Fruit fly (Drosophila melanogaster): Measurements from ENCODE around the gene CG9281.

CG9281 gene

DNA sequence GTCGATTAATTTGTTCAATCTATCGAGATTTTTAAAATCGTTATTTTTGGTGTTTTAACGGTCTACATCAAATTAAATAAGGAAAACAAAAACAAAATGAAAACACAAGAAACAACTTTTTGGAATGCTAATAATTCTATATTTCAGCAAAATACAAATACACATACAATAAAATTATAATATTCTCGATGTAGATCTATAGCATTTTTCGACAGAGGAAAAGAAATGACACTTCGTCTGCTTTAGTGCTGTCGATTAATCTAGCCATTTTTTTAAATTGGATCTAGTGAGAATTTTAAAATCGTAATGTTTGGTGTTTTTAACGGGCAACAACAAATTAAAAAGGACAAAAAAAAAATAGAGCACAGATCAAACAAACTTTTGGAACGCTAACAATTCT lies 26.8 kb upstream of the CG9281 start, which contains the start of gene Arp6 (continued):
- TF ChIP-seq BEAF-32 (GFP tag; optimal IDR thresholded peaks at IDR 0.05) (peak; percentile 32), Dref (GFP tag; IDR thresholded peaks at IDR 0.05) (peak; percentile 57), CG15514 (GFP tag; optimal IDR thresholded peaks at IDR 0.05) (peak; percentile 26), CG14710 (tag; optimal IDR thresholded peaks at IDR 0.05) (peak; percentile 26), CG3995 (GFP tag; optimal IDR thresholded peaks at IDR 0.05) (peak; percentile 65), sug (tag; optimal IDR thresholded peaks at IDR 0.05) (peak; percentile 6), CG12104 (GFP tag; optimal IDR thresholded peaks at IDR 0.05) (no peak), Myb (GFP tag; optimal IDR thresholded peaks at IDR 0.05) (peak; percentile 48), trem (tag; optimal IDR thresholded peaks at IDR 0.05) (peak; percentile 29), CG3726 (GFP tag; IDR thresholded peaks at IDR 0.05) (no peak)

DNA sequence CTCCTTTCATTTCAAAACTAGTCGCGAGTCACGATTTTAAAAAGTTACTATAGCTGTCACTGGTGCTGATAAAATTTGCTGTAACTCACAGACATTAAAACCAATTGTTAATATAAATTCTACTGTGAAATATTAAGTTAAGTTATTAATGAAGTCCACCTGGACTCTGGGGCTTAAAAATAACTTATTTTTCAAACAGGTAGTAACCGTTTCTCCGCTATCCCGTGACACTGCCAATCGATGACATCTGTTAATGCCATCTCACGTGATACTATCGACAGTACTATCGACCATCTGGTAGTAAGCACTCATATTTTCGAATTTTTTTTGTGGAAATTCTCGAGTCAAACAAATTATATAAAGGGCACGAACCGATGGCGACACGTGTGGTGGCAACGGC lies 23.7 kb upstream of the CG9281 start, which contains the start of the genes CG12379 and MagR:
TSS of gene CG12379 (minus strand) at position 2 of the 400 bp plus-strand sequence.
TSS of gene MagR (plus strand) at position 276 of the 400 bp plus-strand sequence.
- TF ChIP-seq Taf1 (GFP tag; IDR thresholded peaks at IDR 0.05) = peak; percentile 30; the same call in 1 of the 2 replicates
- TF ChIP-seq dati (GFP tag; IDR thresholded peaks at IDR 0.05) = no peak
- TF ChIP-seq slp2 (GFP tag; optimal IDR thresholded peaks at IDR 0.05) = peak; percentile 42
- TF ChIP-seq CG9437 (GFP tag; optimal IDR thresholded peaks at IDR 0.05) = peak; percentile 16
- TF ChIP-seq CG11398 (GFP tag; optimal IDR thresholded peaks at IDR 0.05) = peak; percentile 29
- TF ChIP-seq ewg (GFP tag; optimal IDR thresholded peaks at IDR 0.05) = no peak
- TF ChIP-seq H15 (GFP tag; IDR thresholded peaks at IDR 0.05) = no peak; the same call in 2 of the 3 replicates
- TF ChIP-seq CG13775 (GFP tag; optimal IDR thresholded peaks at IDR 0.05) = peak; percentile 59
- TF ChIP-seq maf-S (GFP tag; optimal IDR thresholded peaks at IDR 0.05) = peak; percentile 29
- no peak for TF ChIP-seq CG3407 (GFP tag; optimal IDR thresholded peaks at IDR 0.05)
- TF ChIP-seq Dip3 (GFP tag; optimal IDR thresholded peaks at IDR 0.05) = peak; percentile 34
- no peak for TF ChIP-seq scrt (GFP tag; optimal IDR thresholded peaks at IDR 0.05)
- peak; percentile 7 for TF ChIP-seq shn (GFP tag; optimal IDR thresholded peaks at IDR 0.05)
- TF ChIP-seq jing (GFP tag; optimal IDR thresholded peaks at IDR 0.05) = no peak
- peak; percentile 39 for TF ChIP-seq ems (GFP tag; optimal IDR thresholded peaks at IDR 0.05)
- TF ChIP-seq kay (GFP tag; optimal IDR thresholded peaks at IDR 0.05) = no peak
- TF ChIP-seq HLHmδ (GFP tag; optimal IDR thresholded peaks at IDR 0.05) = no peak
- TF ChIP-seq h (optimal IDR thresholded peaks at IDR 0.05) = no peak
- TF ChIP-seq CG2875 (GFP tag; optimal IDR thresholded peaks at IDR 0.05) = no peak
- TF ChIP-seq bbx (GFP tag; IDR thresholded peaks at IDR 0.05; ENCODE audit: partially characterized antibody) = peak; percentile 60
- TF ChIP-seq NC2β (GFP tag; optimal IDR thresholded peaks at IDR 0.05) = peak; percentile 41
- TF ChIP-seq Adf1 (GFP tag; IDR thresholded peaks at IDR 0.05) = 0 out of 2 replicates have a peak, but pooled peaks have one; percentile 20
- no peak for TF ChIP-seq MTF-1 (GFP tag; optimal IDR thresholded peaks at IDR 0.05; ENCODE audit: borderline replicate concordance)
- peak; percentile 48; the same call in 1 of the 2 replicates for TF ChIP-seq Oaz (GFP tag; IDR thresholded peaks at IDR 0.05)
- peak; percentile 62 for TF ChIP-seq ind (GFP tag; optimal IDR thresholded peaks at IDR 0.05)
- TF ChIP-seq CG7928 (GFP tag; optimal IDR thresholded peaks at IDR 0.05) = peak; percentile 10
- TF ChIP-seq CG7556 (GFP tag; optimal IDR thresholded peaks at IDR 0.05) = no peak
- peak; percentile 74 for TF ChIP-seq CG9932 (GFP tag; IDR thresholded peaks at IDR 0.05)
- no peak for TF ChIP-seq CG12155 (GFP tag; optimal IDR thresholded peaks at IDR 0.05)
- peak; percentile 51; the same call in 1 of the 2 replicates for TF ChIP-seq esg (GFP tag; conservative IDR thresholded peaks at IDR 0.05)
- peak; percentile 62 for TF ChIP-seq slbo (GFP tag; IDR thresholded peaks at IDR 0.05)
- TF ChIP-seq CG2712 (tag; optimal IDR thresholded peaks at IDR 0.05) = peak; percentile 67
- peak; percentile 67 for TF ChIP-seq Fer1 (GFP tag; optimal IDR thresholded peaks at IDR 0.05)
- TF ChIP-seq nerfin-2 (GFP tag; IDR thresholded peaks at IDR 0.05; ENCODE audit: partially characterized antibody) = peak; percentile 62
- TF ChIP-seq klu (GFP tag; IDR thresholded peaks at IDR 0.05) = peak; percentile 48; the same call in 1 of the 2 replicates
- TF ChIP-seq Pdp1 (GFP tag; optimal IDR thresholded peaks at IDR 0.05) = peak; percentile 62 to 72
- TF ChIP-seq CG10959 (GFP tag; IDR thresholded peaks at IDR 0.05) = no peak
- peak; percentile 57 for TF ChIP-seq Fer2 (tag; optimal IDR thresholded peaks at IDR 0.05)
- peak; percentile 46 for TF ChIP-seq CG1233 (GFP tag; optimal IDR thresholded peaks at IDR 0.05)
- TF ChIP-seq CG10366 (GFP tag; IDR thresholded peaks at IDR 0.05) = peak; percentile 28; the same call in 1 of the 2 replicates

All from whole organism, embryonic.